Worm (Caenorhabditis elegans) whole organism, L4/young adult: ENCODE results near the gene ZK867.2.
A peak's percentile ranks its signal among the peaks of the same experiment; 100 is the strongest.

ENCODE experiments used
- W03F9.2 ChIP-seq: fragments of 150-350 bp; optimal IDR thresholded peaks from 2 replicates; lab custom pipeline; 2014; ENCODE audit warnings: missing biosample characterization, missing genetic modification characterization
- dao-5 ChIP-seq: sonication (generic microtip); optimal IDR thresholded peaks from 2 replicates; lab custom pipeline; 2016; ENCODE audit warnings: missing genotype, missing genetic modification characterization, moderate library complexity, missing compliant biosample characterization
- him-1 ChIP-seq: sonication (generic microtip); optimal IDR thresholded peaks from 2 replicates; lab custom pipeline; 2016; ENCODE audit warnings: missing genotype, missing genetic modification reagents, missing genetic modification characterization, missing compliant biosample characterization

Gene ZK867.2

ce11 chrX:7232158-7232822, 25.8 kb downstream of the ZK867.2 start:
- peak; percentile 47 for TF ChIP-seq him-1 (tag; lab: Kevin White, UChicago)
- TF ChIP-seq dao-5 (tag; lab: Kevin White, UChicago) = no peak

- no peak for TF ChIP-seq W03F9.2 (tag; lab: Kevin White, UChicago)
Measured at ce11 chrX:7233127-7234073, 26.9 kb downstream of the ZK867.2 start.

- TF ChIP-seq W03F9.2 (tag; lab: Kevin White, UChicago) = no peak
- TF ChIP-seq him-1 (tag; lab: Kevin White, UChicago) = no peak
- TF ChIP-seq dao-5 (tag; lab: Kevin White, UChicago) = no peak
Measured at ce11 chrX:7234074-7234453, 27.5 kb downstream of the ZK867.2 start.

ce11 chrX:7234723-7235203, 28.2 kb downstream of the ZK867.2 start:
- no peak for TF ChIP-seq dao-5 (tag; lab: Kevin White, UChicago)
- TF ChIP-seq him-1 (tag; lab: Kevin White, UChicago) = peak; percentile 81

ce11 chrX:7236717-7237116, 30.2 kb downstream of the ZK867.2 start:
- no peak for TF ChIP-seq dao-5 (tag; lab: Kevin White, UChicago)
- no peak for TF ChIP-seq W03F9.2 (tag; lab: Kevin White, UChicago)
- no peak for TF ChIP-seq him-1 (tag; lab: Kevin White, UChicago)

ce11 chrX:7238562-7238961, 32.0 kb downstream of the ZK867.2 start, which contains the start of gene F46H5.3:
Gene F46H5.3 (minus strand): TSS chrX:7238662.
- TF ChIP-seq him-1 (tag; lab: Kevin White, UChicago) (no peak), dao-5 (tag; lab: Kevin White, UChicago) (no peak), W03F9.2 (tag; lab: Kevin White, UChicago) (no peak)

- TF ChIP-seq W03F9.2 (tag; lab: Kevin White, UChicago) (no peak), dao-5 (tag; lab: Kevin White, UChicago) (no peak), him-1 (tag; lab: Kevin White, UChicago) (no peak)
Measured at ce11 chrX:7242119-7242518, 35.6 kb downstream of the ZK867.2 start.

- TF ChIP-seq dao-5 (tag; lab: Kevin White, UChicago) = no peak
- TF ChIP-seq W03F9.2 (tag; lab: Kevin White, UChicago) = no peak
- no peak for TF ChIP-seq him-1 (tag; lab: Kevin White, UChicago)
Measured at ce11 chrX:7242878-7243277, 36.4 kb downstream of the ZK867.2 start, which contains the start of gene F46H5.7. Gene F46H5.7 (minus strand): TSS chrX:7242983.

- TF ChIP-seq him-1 (tag; lab: Kevin White, UChicago) (no peak), W03F9.2 (tag; lab: Kevin White, UChicago) (peak; percentile 22), dao-5 (tag; lab: Kevin White, UChicago) (no peak)
Measured at ce11 chrX:7244756-7245155, 38.2 kb downstream of the ZK867.2 start.

- TF ChIP-seq him-1 (tag; lab: Kevin White, UChicago) = peak; percentile 15
- TF ChIP-seq W03F9.2 (tag; lab: Kevin White, UChicago) = no peak
Measured at ce11 chrX:7254558-7254957, 48.0 kb downstream of the ZK867.2 start, which contains the start of gene F46H5.4. Gene F46H5.4 (minus strand): TSS chrX:7254610.

ce11 chrX:7256891-7257290, 50.4 kb downstream of the ZK867.2 start, which contains the start of gene F46H5.5:
Gene F46H5.5 (minus strand): TSS chrX:7256991.
- TF ChIP-seq him-1 (tag; lab: Kevin White, UChicago) = no peak
- no peak for TF ChIP-seq W03F9.2 (tag; lab: Kevin White, UChicago)
- no peak for TF ChIP-seq dao-5 (tag; lab: Kevin White, UChicago)
